Worm (Caenorhabditis elegans) whole organism, L1 larva: Measurements from ENCODE around the gene F47G3.1.

ENCODE experiments used
- ama-1 ChIP-seq: fragments of 150-350 bp; optimal IDR thresholded peaks from 2 replicates; lab custom pipeline; 2014
- ceh-82 ChIP-seq, 3 experiments: fragments of 150-350 bp in 1 of 3; sonication (generic microtip) in 2 of 3; optimal IDR thresholded peaks; 2 replicates each; lab custom pipeline; 2014 to 2017; ENCODE audit warnings: missing biosample characterization in 3 of 3, missing genetic modification characterization in 3 of 3
- ets-5 ChIP-seq: fragments of 200-800 bp; sonication (Bioruptor generic); IDR thresholded peaks from 2 replicates; pipeline ENCODE4 v1.3.6; 2022; ENCODE audit warnings: missing genetic modification characterization, missing compliant biosample characterization
- fkh-4 ChIP-seq: sonication (generic microtip); optimal IDR thresholded peaks from 2 replicates; lab custom pipeline; 2016; ENCODE audit warnings: missing compliant biosample characterization, missing genetic modification characterization, borderline replicate concordance
- fos-1 ChIP-seq: fragments of 150-350 bp; optimal IDR thresholded peaks from 2 replicates; lab custom pipeline; 2014; ENCODE audit warnings: missing biosample characterization, missing genetic modification characterization
- lin-15B ChIP-seq: fragments of 150-350 bp; sonication (generic microtip); optimal IDR thresholded peaks from 3 replicates; lab custom pipeline; 2014; ENCODE audit warnings: missing biosample characterization, missing genetic modification characterization
- nhr-11 ChIP-seq: fragments of 150-350 bp; optimal IDR thresholded peaks from 2 replicates; lab custom pipeline; 2014; ENCODE audit warnings: missing biosample characterization, missing genetic modification characterization
- nhr-76 ChIP-seq: sonication (generic microtip); optimal IDR thresholded peaks from 2 replicates; lab custom pipeline; 2017; ENCODE audit warnings: missing biosample characterization, missing genetic modification characterization
- nhr-77 ChIP-seq: fragments of 150-350 bp; optimal IDR thresholded peaks from 2 replicates; lab custom pipeline; 2014; ENCODE audit warnings: missing biosample characterization, missing genetic modification characterization
- unc-130 ChIP-seq: fragments of 150-350 bp; optimal IDR thresholded peaks from 2 replicates; lab custom pipeline; 2017; ENCODE audit warnings: missing biosample characterization, missing genetic modification characterization, inconsistent platforms
- ztf-11 ChIP-seq, 2 experiments: sonication (generic microtip); optimal IDR thresholded peaks; 2 replicates each; lab custom pipeline; 2016 to 2017; ENCODE audit warnings: missing genetic modification characterization in 2 of 2, missing biosample characterization in 1 of 2, missing compliant biosample characterization in 1 of 2
- ztf-4 ChIP-seq: fragments of 150-350 bp; optimal IDR thresholded peaks from 2 replicates; lab custom pipeline; 2014; ENCODE audit warnings: missing biosample characterization, missing genetic modification characterization

DNA sequence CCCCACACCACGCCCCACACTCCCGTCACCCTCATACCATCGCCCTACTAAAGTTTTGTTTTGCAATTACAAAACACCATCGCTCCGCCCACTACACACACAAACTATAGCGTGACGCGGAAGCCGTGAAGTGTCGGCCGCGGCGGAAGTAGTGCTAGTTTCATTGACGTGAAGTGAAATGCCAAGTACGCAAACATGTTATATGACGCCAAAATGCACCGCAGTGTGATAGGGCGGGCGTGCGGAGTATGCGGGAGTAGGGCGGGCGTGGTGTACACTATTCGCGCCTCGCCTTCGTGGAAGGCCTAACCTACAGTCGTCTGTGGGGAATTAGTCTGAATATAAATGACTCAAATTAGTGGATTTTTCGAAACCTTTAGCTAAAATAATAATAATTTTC, 22.7 kb upstream of the F47G3.1 start:
- TF ChIP-seq fos-1 (tag; lab: Kevin White, UChicago) (no peak), fkh-4 (tag; lab: Kevin White, UChicago) (no peak), ztf-4 (tag; lab: Kevin White, UChicago) (no peak), ztf-11 (tag; optimal IDR thresholded peaks at IDR 0.05; lab: Kevin White, UChicago) (no peak), nhr-76 (no peak), lin-15B (no peak), ceh-82 (tag; optimal IDR thresholded peaks at IDR 0.05; lab: Kevin White, UChicago) (no peak), nhr-77 (no peak), ets-5 (GFP tag; lab: Robert Waterston, UW) (no peak), ama-1 (lab: Kevin White, UChicago) (no peak), nhr-11 (tag; lab: Kevin White, UChicago) (no peak), unc-130 (tag; lab: Kevin White, UChicago) (no peak)
